Fruit fly (Drosophila melanogaster) whole organism, pupa: Measurements from ENCODE around the gene CG13097.

Experiments
- CG10348 ChIP-seq: fragments of 200-800 bp; sonication (Bioruptor generic); IDR thresholded peaks from 2 replicates; pipeline ENCODE4 v1.3.6; 2022; ENCODE audit warnings: missing biosample characterization, missing genetic modification characterization
- CG12605 ChIP-seq: fragments of 200-800 bp; sonication (Bioruptor generic); IDR thresholded peaks from 2 replicates; pipeline ENCODE4 v1.3.6; 2022; ENCODE audit warnings: missing biosample characterization, missing genetic modification characterization
- CG13204 ChIP-seq: fragments of 200-800 bp; sonication (Bioruptor generic); optimal IDR thresholded peaks from 2 replicates; lab custom pipeline; 2018; ENCODE audit warnings: missing biosample characterization, mild to moderate bottlenecking, missing genetic modification characterization, moderate library complexity
- CG14655 ChIP-seq: fragments of 200-800 bp; sonication (Bioruptor generic); optimal IDR thresholded peaks from 3 replicates; lab custom pipeline; 2017; ENCODE audit warnings: mild to moderate bottlenecking, missing biosample characterization, missing genetic modification reagents, missing genetic modification characterization
- CG15710 ChIP-seq: fragments of 200-800 bp; sonication (Bioruptor generic); optimal IDR thresholded peaks from 2 replicates; lab custom pipeline; 2018; ENCODE audit warnings: missing biosample characterization, mild to moderate bottlenecking, missing genetic modification characterization, moderate library complexity
- CG17806 ChIP-seq: fragments of 200-800 bp; sonication (Bioruptor generic); optimal IDR thresholded peaks from 2 replicates; lab custom pipeline; 2018; ENCODE audit warnings: missing biosample characterization, mild to moderate bottlenecking, missing genetic modification characterization, moderate library complexity
- CG32121 ChIP-seq: fragments of 200-800 bp; sonication (Bioruptor generic); IDR thresholded peaks from 2 replicates; pipeline ENCODE4 v1.3.6; 2022; ENCODE audit warnings: missing biosample characterization, missing genetic modification characterization
- CG34367 ChIP-seq: fragments of 200-800 bp; sonication (Bioruptor generic); optimal IDR thresholded peaks from 2 replicates; lab custom pipeline; 2018; ENCODE audit warnings: missing biosample characterization, mild to moderate bottlenecking, missing genetic modification characterization
- CG4496 ChIP-seq: fragments of 200-800 bp; sonication (Bioruptor generic); IDR thresholded peaks from 3 replicates; pipeline ENCODE4 v1.3.6; 2022; ENCODE audit warnings: missing biosample characterization, missing genetic modification characterization
- CG8159 ChIP-seq: fragments of 200-800 bp; sonication (Bioruptor generic); optimal IDR thresholded peaks from 3 replicates; lab custom pipeline; 2018; ENCODE audit warnings: missing biosample characterization, mild to moderate bottlenecking, missing genetic modification characterization, moderate library complexity
- CG8301 ChIP-seq: fragments of 200-800 bp; sonication (Bioruptor generic); optimal IDR thresholded peaks from 2 replicates; lab custom pipeline; 2018; ENCODE audit warnings: missing biosample characterization, mild to moderate bottlenecking, missing genetic modification characterization
- CG9948 ChIP-seq: fragments of 200-800 bp; sonication (Bioruptor generic); optimal IDR thresholded peaks from 2 replicates; lab custom pipeline; 2018; ENCODE audit warnings: missing biosample characterization, mild to moderate bottlenecking, missing genetic modification characterization, moderate library complexity
- D1 ChIP-seq: fragments of 200-800 bp; sonication (Bioruptor generic); optimal IDR thresholded peaks from 2 replicates; lab custom pipeline; 2018; ENCODE audit warnings: missing biosample characterization, mild to moderate bottlenecking, missing genetic modification characterization, moderate library complexity
- EcR ChIP-seq: fragments of 200-800 bp; sonication (Bioruptor generic); optimal IDR thresholded peaks from 3 replicates; lab custom pipeline; 2019; ENCODE audit warnings: missing biosample characterization, missing genetic modification characterization, mild to moderate bottlenecking, moderate library complexity, missing genetic modification reagents
- Ets98B ChIP-seq: fragments of 200-800 bp; sonication (Bioruptor generic); IDR thresholded peaks from 2 replicates; pipeline ENCODE4 v1.3.6; 2022; ENCODE audit warnings: missing biosample characterization, missing genetic modification characterization
- Pif1A ChIP-seq: fragments of 200-800 bp; sonication (Bioruptor generic); optimal IDR thresholded peaks from 3 replicates; lab custom pipeline; 2016; ENCODE audit warnings: missing biosample characterization, missing genetic modification characterization
- Pif1B ChIP-seq: fragments of 200-800 bp; sonication (Bioruptor generic); optimal IDR thresholded peaks from 3 replicates; lab custom pipeline; 2016; ENCODE audit warnings: missing biosample characterization, missing genetic modification characterization
- Snoo ChIP-seq: fragments of 200-800 bp; sonication (Bioruptor generic); optimal IDR thresholded peaks from 3 replicates; lab custom pipeline; 2017; ENCODE audit warnings: missing biosample characterization, mild to moderate bottlenecking, missing genetic modification characterization, inconsistent platforms
- fd96Ca ChIP-seq: fragments of 200-800 bp; sonication (Bioruptor generic); IDR thresholded peaks from 3 replicates; pipeline ENCODE4 v1.3.6; 2022; ENCODE audit warnings: missing biosample characterization, missing genetic modification characterization
- gl ChIP-seq: fragments of 200-800 bp; sonication (Bioruptor generic); optimal IDR thresholded peaks from 2 replicates; lab custom pipeline; 2018; ENCODE audit warnings: missing biosample characterization, mild to moderate bottlenecking, missing genetic modification characterization
- rn ChIP-seq: fragments of 200-800 bp; sonication (Bioruptor generic); IDR thresholded peaks from 2 replicates; pipeline ENCODE4 v1.3.6; 2022; ENCODE audit warnings: missing biosample characterization, missing genetic modification characterization

Gene CG13097

dm6 chr2L:8466643-8467042, 48.0 kb downstream of the CG13097 start, which contains the start of gene dachs:
TSS of gene dachs (plus strand) at chr2L:8466817.
- no peak for TF ChIP-seq CG34367 (tag; lab: Kevin White, UChicago)
- TF ChIP-seq CG10348 (GFP tag; lab: Robert Waterston, UW) = no peak
- TF ChIP-seq D1 (tag; lab: Kevin White, UChicago) = no peak
- TF ChIP-seq fd96Ca (GFP tag; lab: Robert Waterston, UW) = no peak
- no peak for TF ChIP-seq Pif1A
- TF ChIP-seq Ets98B = no peak
- TF ChIP-seq rn (GFP tag; lab: Robert Waterston, UW) = no peak
- TF ChIP-seq CG32121 (GFP tag; lab: Robert Waterston, UW) = no peak
- TF ChIP-seq Pif1B (GFP tag; lab: Kevin White, UChicago) = no peak
- TF ChIP-seq CG12605 = no peak
- TF ChIP-seq EcR = no peak
- no peak for TF ChIP-seq CG17806 (tag; lab: Kevin White, UChicago)
- no peak for TF ChIP-seq CG8159 (tag; lab: Kevin White, UChicago)
- no peak for TF ChIP-seq CG14655 (GFP tag; lab: Kevin White, UChicago)
- no peak for TF ChIP-seq CG4496 (GFP tag; lab: Robert Waterston, UW)

DNA sequence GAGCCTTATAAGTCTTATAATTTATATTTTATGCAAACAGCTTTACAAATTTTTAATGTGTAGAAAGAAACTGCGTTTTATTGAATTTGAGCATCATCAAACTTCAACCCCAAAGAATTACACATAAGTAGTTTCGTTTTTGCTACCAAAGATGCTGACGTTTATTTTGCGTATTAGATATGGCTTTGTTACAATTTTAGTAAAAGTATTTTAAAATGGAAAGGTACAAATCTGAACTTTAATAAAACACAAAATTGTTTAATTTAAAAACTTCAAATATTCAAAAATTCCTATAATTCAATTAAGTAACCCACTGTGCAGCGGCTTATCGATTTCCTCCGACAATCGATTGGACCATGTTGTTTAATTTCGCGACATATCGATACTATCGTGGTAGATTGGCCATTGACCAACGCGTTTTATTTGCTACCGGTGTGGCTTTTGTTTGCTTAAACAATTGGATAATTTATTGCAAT, 50.5 kb downstream of the CG13097 start, which contains the start of gene prg:
Gene prg, plus strand, starts transcription at position 382 of the 476 bp plus-strand sequence.
- TF ChIP-seq rn (GFP tag; lab: Robert Waterston, UW) = no peak
- peak; percentile 30 for TF ChIP-seq CG34367 (tag; lab: Kevin White, UChicago)
- peak; percentile 53 for TF ChIP-seq CG12605
- TF ChIP-seq CG32121 (GFP tag; lab: Robert Waterston, UW) = peak; percentile 56; the same call in 1 of the 2 replicates
- TF ChIP-seq fd96Ca (GFP tag; lab: Robert Waterston, UW) = no peak
- peak; percentile 45 for TF ChIP-seq Pif1B (GFP tag; lab: Kevin White, UChicago)
- TF ChIP-seq EcR = peak; percentile 58
- no peak for TF ChIP-seq CG13204
- TF ChIP-seq Pif1A = peak; percentile 78
- peak; percentile 5 for TF ChIP-seq CG9948 (tag; lab: Kevin White, UChicago)
- peak; percentile 50 for TF ChIP-seq CG15710
- TF ChIP-seq Ets98B = peak; percentile 37
- TF ChIP-seq CG10348 (GFP tag; lab: Robert Waterston, UW) = no peak
- peak; percentile 55 for TF ChIP-seq CG14655 (GFP tag; lab: Kevin White, UChicago)
- peak; percentile 39 for TF ChIP-seq D1 (tag; lab: Kevin White, UChicago)
- peak; percentile 58 for TF ChIP-seq CG8301
- TF ChIP-seq gl (tag; lab: Kevin White, UChicago) = no peak
- TF ChIP-seq CG8159 (tag; lab: Kevin White, UChicago) = peak; percentile 61
- peak; percentile 44 for TF ChIP-seq CG17806 (tag; lab: Kevin White, UChicago)
- peak; percentile 49 for TF ChIP-seq Snoo (tag; lab: Kevin White, UChicago)
- TF ChIP-seq CG4496 (GFP tag; lab: Robert Waterston, UW) = peak; percentile 70

DNA sequence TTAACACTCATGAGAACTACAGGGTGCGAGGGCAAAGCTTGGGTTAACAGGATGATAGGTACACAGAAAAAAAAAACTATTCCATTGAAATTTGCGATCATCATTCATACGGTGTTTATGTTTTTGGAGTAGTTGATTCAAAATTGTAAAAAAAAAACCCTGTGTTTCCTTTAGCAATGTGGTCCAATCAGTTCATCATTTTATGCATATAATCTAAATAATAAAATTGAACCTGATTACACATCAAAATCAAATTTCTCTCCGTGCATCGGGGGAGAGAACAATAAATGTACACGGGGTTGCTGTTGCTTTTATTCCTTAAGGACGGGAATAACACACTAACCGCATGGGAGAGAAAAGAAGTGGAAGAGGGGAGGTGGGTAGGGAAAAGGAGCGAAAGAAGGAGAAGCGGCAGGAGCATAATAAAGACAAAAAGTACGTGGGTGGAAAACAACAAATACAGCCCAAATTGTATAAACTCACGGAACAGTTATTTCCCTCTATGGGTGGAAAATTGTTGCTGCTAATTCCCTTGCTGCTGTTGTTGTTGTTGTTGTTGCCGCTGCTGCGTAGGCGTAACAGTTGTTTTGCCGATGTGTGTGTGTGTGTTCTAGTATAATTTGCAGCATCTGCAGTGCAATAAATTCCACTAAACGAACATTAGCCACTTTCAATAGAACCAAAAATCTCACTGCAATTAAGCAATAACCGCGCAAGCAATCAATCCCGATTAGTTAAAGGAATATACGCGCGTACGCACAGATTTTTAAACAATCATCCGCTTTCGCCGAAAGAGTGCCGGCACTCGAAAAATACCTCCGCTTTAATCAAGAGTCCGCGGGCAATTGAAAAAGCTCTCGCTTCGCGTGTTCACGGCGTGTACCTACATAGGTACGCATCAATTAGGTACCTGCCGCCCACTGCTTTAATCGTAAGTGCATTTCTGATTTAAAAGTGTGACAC, 51.2 kb downstream of the CG13097 start, which contains the start of gene Agpat2:
Gene Agpat2, minus strand, starts transcription at position 851 of the 963 bp plus-strand sequence.
- TF ChIP-seq CG12605 (0 out of 2 replicates have a peak, but pooled peaks have one; percentile 25), CG9948 (tag; lab: Kevin White, UChicago) (peak; percentile 60), CG32121 (GFP tag; lab: Robert Waterston, UW) (no peak), CG15710 (peak; percentile 64), fd96Ca (GFP tag; lab: Robert Waterston, UW) (no peak), CG8301 (peak; percentile 37), D1 (tag; lab: Kevin White, UChicago) (peak; percentile 15), CG4496 (GFP tag; lab: Robert Waterston, UW) (peak; percentile 43; the same call in 1 of the 3 replicates), Pif1A (peak; percentile 74), CG17806 (tag; lab: Kevin White, UChicago) (peak; percentile 72), CG8159 (tag; lab: Kevin White, UChicago) (peak; percentile 77), Snoo (tag; lab: Kevin White, UChicago) (peak; percentile 62), gl (tag; lab: Kevin White, UChicago) (peak; percentile 2), Ets98B (no peak), CG14655 (GFP tag; lab: Kevin White, UChicago) (peak; percentile 44), CG13204 (no peak), rn (GFP tag; lab: Robert Waterston, UW) (no peak), EcR (no peak), CG10348 (GFP tag; lab: Robert Waterston, UW) (no peak), Pif1B (GFP tag; lab: Kevin White, UChicago) (peak; percentile 70), CG34367 (tag; lab: Kevin White, UChicago) (peak; percentile 23)
- TF ChIP-seq, all 21 proteins: peak for 14
